Worm (Caenorhabditis elegans) whole organism, young adult: ENCODE data around the gene unc-80.

ENCODE experiments used
- B0035.1 ChIP-seq: sonication (generic microtip); optimal IDR thresholded peaks from 2 replicates; lab custom pipeline; 2016; ENCODE audit warnings: missing genetic modification characterization, mild to moderate bottlenecking, missing compliant biosample characterization, missing genotype, missing genetic modification reagents
- B0261.1 ChIP-seq: sonication (generic microtip); optimal IDR thresholded peaks from 2 replicates; lab custom pipeline; 2016; ENCODE audit warnings: mild to moderate bottlenecking, missing genetic modification characterization, moderate library complexity, missing compliant biosample characterization
- B0336.3 ChIP-seq: fragments of 200-800 bp; sonication (Bioruptor generic); IDR thresholded peaks from 2 replicates; pipeline ENCODE4 v1.3.6; 2022; ENCODE audit warnings: missing genetic modification characterization, missing compliant biosample characterization
- C06A6.2 ChIP-seq: fragments of 200-800 bp; sonication (Bioruptor generic); conservative IDR thresholded peaks from 2 replicates; pipeline ENCODE4 v1.3.6; 2022; ENCODE audit warnings: missing genetic modification characterization, missing compliant biosample characterization
- C17E4.6 ChIP-seq: fragments of 200-800 bp; sonication (Bioruptor generic); IDR thresholded peaks from 2 replicates; pipeline ENCODE4 v1.3.6; 2022; ENCODE audit warnings: missing genetic modification reagents, missing genetic modification characterization, missing compliant biosample characterization
- F10E7.11 ChIP-seq: sonication (generic microtip); optimal IDR thresholded peaks from 2 replicates; lab custom pipeline; 2017; ENCODE audit warnings: mild to moderate bottlenecking, missing genetic modification characterization, moderate library complexity, missing compliant biosample characterization
- F37B4.10 ChIP-seq: fragments of 200-800 bp; sonication (Bioruptor generic); IDR thresholded peaks from 2 replicates; pipeline ENCODE4 v1.3.6; 2022; ENCODE audit warnings: missing genetic modification characterization, missing compliant biosample characterization
- F52B5.7 ChIP-seq: sonication (generic microtip); optimal IDR thresholded peaks from 2 replicates; lab custom pipeline; 2016; ENCODE audit warnings: mild to moderate bottlenecking, missing genetic modification characterization, missing compliant biosample characterization
- F57A8.1 ChIP-seq: fragments of 200-800 bp; sonication (Bioruptor generic); optimal IDR thresholded peaks from 2 replicates; lab custom pipeline; 2018; ENCODE audit warnings: mild to moderate bottlenecking, missing genetic modification characterization, moderate library complexity, missing compliant biosample characterization
- T07F8.4 ChIP-seq: sonication (generic microtip); optimal IDR thresholded peaks from 2 replicates; lab custom pipeline; 2016; ENCODE audit warnings: mild to moderate bottlenecking, missing genetic modification characterization, moderate library complexity, missing compliant biosample characterization
- Y53F4B.3 ChIP-seq: fragments of 200-800 bp; sonication (Bioruptor generic); IDR thresholded peaks from 2 replicates; pipeline ENCODE4 v1.3.6; 2022; ENCODE audit warnings: missing genetic modification reagents, missing genetic modification characterization, missing compliant biosample characterization
- Y56A3A.18 ChIP-seq: fragments of 200-800 bp; sonication (Bioruptor generic); IDR thresholded peaks from 2 replicates; pipeline ENCODE4 v1.3.6; 2022; ENCODE audit warnings: missing genetic modification reagents, missing genetic modification characterization, missing compliant biosample characterization
- Y67H2A.10 ChIP-seq: fragments of 200-800 bp; sonication (Bioruptor generic); conservative IDR thresholded peaks from 2 replicates; pipeline ENCODE4 v1.3.6; 2022; ENCODE audit warnings: missing genetic modification reagents, missing genetic modification characterization, missing compliant biosample characterization
- Y79H2A.3 ChIP-seq: fragments of 200-800 bp; sonication (Bioruptor generic); conservative IDR thresholded peaks from 2 replicates; pipeline ENCODE4 v1.3.6; 2022; ENCODE audit warnings: missing genetic modification reagents, missing genetic modification characterization, missing compliant biosample characterization
- ZK185.1 ChIP-seq: sonication (generic microtip); optimal IDR thresholded peaks from 2 replicates; lab custom pipeline; 2016; ENCODE audit warnings: mild to moderate bottlenecking, missing genetic modification characterization, missing compliant biosample characterization; ENCODE audit not compliant: poor library complexity, severe bottlenecking
- ama-1 ChIP-seq, 3 experiments: fragments of 150-350 bp in 1 of 3; sonication (generic microtip) in 2 of 3; optimal IDR thresholded peaks; 2 replicates each; lab custom pipeline; 2014 to 2018; ENCODE audit warnings: missing biosample characterization in 2 of 3, missing genetic modification characterization in 2 of 3, missing genetic modification reagents in 2 of 3
- aptf-3 ChIP-seq: fragments of 200-800 bp; sonication (Bioruptor generic); IDR thresholded peaks from 2 replicates; pipeline ENCODE4 v1.3.6; 2022; ENCODE audit warnings: missing genetic modification characterization, missing compliant biosample characterization
- athp-1 ChIP-seq: sonication (generic microtip); optimal IDR thresholded peaks from 2 replicates; lab custom pipeline; 2017; ENCODE audit warnings: mild to moderate bottlenecking, missing genetic modification characterization, missing compliant biosample characterization
- bed-1 ChIP-seq: fragments of 200-800 bp; sonication (Bioruptor generic); IDR thresholded peaks from 2 replicates; pipeline ENCODE4 v1.3.6; 2022; ENCODE audit warnings: missing genetic modification reagents, missing genetic modification characterization, missing compliant biosample characterization
- bed-2 ChIP-seq: fragments of 200-800 bp; sonication (Bioruptor generic); IDR thresholded peaks from 2 replicates; pipeline ENCODE4 v1.3.6; 2022; ENCODE audit warnings: missing genetic modification reagents, missing genetic modification characterization, missing compliant biosample characterization
- cebp-1 ChIP-seq, 2 experiments: fragments of 200-800 bp in 1 of 2; sonication (Bioruptor generic) in 1 of 2; sonication (generic microtip) in 1 of 2; IDR thresholded peaks in 1 of 2; optimal IDR thresholded peaks in 1 of 2; 2 replicates each; pipeline versions ENCODE4 v1.3.6 to Lab custom; 2017 to 2022; ENCODE audit warnings: missing compliant biosample characterization in 2 of 2, missing genetic modification characterization in 2 of 2, mild to moderate bottlenecking in 1 of 2, missing genetic modification reagents in 1 of 2, moderate library complexity in 1 of 2
- ceh-27 ChIP-seq: fragments of 200-800 bp; sonication (Bioruptor generic); optimal IDR thresholded peaks from 2 replicates; lab custom pipeline; 2018; ENCODE audit warnings: mild to moderate bottlenecking, missing genetic modification characterization, moderate library complexity, missing compliant biosample characterization
- ceh-40 ChIP-seq: fragments of 200-800 bp; sonication (Bioruptor generic); IDR thresholded peaks from 2 replicates; pipeline ENCODE4 v1.3.6; 2022; ENCODE audit warnings: missing genetic modification characterization, missing compliant biosample characterization
- dpl-1 ChIP-seq: fragments of 150-350 bp; optimal IDR thresholded peaks from 2 replicates; lab custom pipeline; 2014; ENCODE audit warnings: missing biosample characterization, missing genetic modification reagents, missing genetic modification characterization
- efl-1 ChIP-seq: fragments of 150-350 bp; optimal IDR thresholded peaks from 2 replicates; lab custom pipeline; 2014; ENCODE audit warnings: missing biosample characterization, missing genetic modification reagents, missing genetic modification characterization
- egrh-3 ChIP-seq: fragments of 200-800 bp; sonication (Bioruptor generic); IDR thresholded peaks from 2 replicates; pipeline ENCODE4 v1.3.6; 2022; ENCODE audit warnings: missing genetic modification reagents, missing genetic modification characterization, missing compliant biosample characterization
- ekl-4 ChIP-seq: fragments of 200-800 bp; sonication (Bioruptor generic); IDR thresholded peaks from 2 replicates; pipeline ENCODE4 v1.3.6; 2022; ENCODE audit warnings: missing genetic modification reagents, missing genetic modification characterization, missing compliant biosample characterization
- gei-17 ChIP-seq: fragments of 200-800 bp; sonication (Bioruptor generic); optimal IDR thresholded peaks from 2 replicates; lab custom pipeline; 2018; ENCODE audit warnings: mild to moderate bottlenecking, missing genetic modification characterization, missing compliant biosample characterization
- hlh-12 ChIP-seq: sonication (generic microtip); optimal IDR thresholded peaks from 2 replicates; lab custom pipeline; 2016; ENCODE audit warnings: missing genetic modification characterization, missing compliant biosample characterization
- hmg-1.2 ChIP-seq: fragments of 200-800 bp; sonication (Bioruptor generic); IDR thresholded peaks from 2 replicates; pipeline ENCODE4 v1.3.6; 2022; ENCODE audit warnings: missing genetic modification reagents, missing genetic modification characterization, missing compliant biosample characterization
- hsf-1 ChIP-seq: fragments of 200-800 bp; sonication (Bioruptor generic); IDR thresholded peaks from 2 replicates; pipeline ENCODE4 v1.3.6; 2022; ENCODE audit warnings: missing genetic modification reagents, missing genetic modification characterization, missing compliant biosample characterization
- lin-26 ChIP-seq: fragments of 200-800 bp; sonication (Bioruptor generic); IDR thresholded peaks from 2 replicates; pipeline ENCODE4 v1.3.6; 2022; ENCODE audit warnings: missing genetic modification reagents, missing genetic modification characterization, missing compliant biosample characterization
- lin-35 ChIP-seq, 3 experiments: fragments of 150-350 bp in 2 of 3; sonication (generic microtip) in 1 of 3; optimal IDR thresholded peaks; 2 replicates each; lab custom pipeline; 2014 to 2018; ENCODE audit warnings: missing biosample characterization in 3 of 3, missing genetic modification characterization in 3 of 3, missing genetic modification reagents in 3 of 3
- lsl-1 ChIP-seq: fragments of 200-800 bp; sonication (Bioruptor generic); optimal IDR thresholded peaks from 2 replicates; lab custom pipeline; 2018; ENCODE audit warnings: mild to moderate bottlenecking, missing genetic modification characterization, moderate library complexity, missing compliant biosample characterization
- lsy-27 ChIP-seq: sonication (generic microtip); optimal IDR thresholded peaks from 2 replicates; lab custom pipeline; 2017; ENCODE audit warnings: missing genetic modification characterization, mild to moderate bottlenecking, missing compliant biosample characterization, antibody characterized with exemption, missing genotype, borderline replicate concordance; ENCODE audit not compliant: insufficient read depth
- madf-10 ChIP-seq: sonication (generic microtip); optimal IDR thresholded peaks from 2 replicates; lab custom pipeline; 2016; ENCODE audit warnings: mild to moderate bottlenecking, missing genetic modification characterization, missing compliant biosample characterization
- madf-3 ChIP-seq: fragments of 200-800 bp; sonication (Bioruptor generic); IDR thresholded peaks from 2 replicates; pipeline ENCODE4 v1.3.6; 2022; ENCODE audit warnings: missing genetic modification reagents, missing genetic modification characterization, missing compliant biosample characterization
- madf-6 ChIP-seq: fragments of 200-800 bp; sonication (Bioruptor generic); IDR thresholded peaks from 2 replicates; pipeline ENCODE4 v1.3.6; 2022; ENCODE audit warnings: missing genetic modification reagents, missing genetic modification characterization, missing compliant biosample characterization
- mcd-1 ChIP-seq: fragments of 200-800 bp; sonication (Bioruptor generic); IDR thresholded peaks from 2 replicates; pipeline ENCODE4 v1.3.6; 2022; ENCODE audit warnings: missing genetic modification reagents, missing genetic modification characterization, missing compliant biosample characterization
- nfyb-1 ChIP-seq: fragments of 200-800 bp; sonication (Bioruptor generic); IDR thresholded peaks from 2 replicates; pipeline ENCODE4 v1.3.6; 2022; ENCODE audit warnings: missing genetic modification reagents, missing genetic modification characterization, missing compliant biosample characterization
- nhr-120 ChIP-seq: fragments of 200-800 bp; sonication (Bioruptor generic); IDR thresholded peaks from 2 replicates; pipeline ENCODE4 v1.3.6; 2022; ENCODE audit warnings: missing genetic modification characterization, missing compliant biosample characterization
- nhr-80 ChIP-seq: sonication (generic microtip); optimal IDR thresholded peaks from 2 replicates; lab custom pipeline; 2016; ENCODE audit warnings: missing genetic modification characterization, missing compliant biosample characterization
- nhr-90 ChIP-seq: sonication (generic microtip); optimal IDR thresholded peaks from 2 replicates; lab custom pipeline; 2016; ENCODE audit warnings: missing genotype, mild to moderate bottlenecking, missing genetic modification characterization, missing compliant biosample characterization
- repo-1 ChIP-seq: sonication (generic microtip); optimal IDR thresholded peaks from 2 replicates; lab custom pipeline; 2017; ENCODE audit warnings: mild to moderate bottlenecking, missing genetic modification characterization, missing compliant biosample characterization
- sea-2 ChIP-seq: fragments of 200-800 bp; sonication (Bioruptor generic); IDR thresholded peaks from 2 replicates; pipeline ENCODE4 v1.3.6; 2022; ENCODE audit warnings: missing genetic modification characterization, missing compliant biosample characterization
- tlf-1 ChIP-seq: fragments of 200-800 bp; sonication (Bioruptor generic); optimal IDR thresholded peaks from 2 replicates; lab custom pipeline; 2018; ENCODE audit warnings: mild to moderate bottlenecking, missing genetic modification characterization, missing compliant biosample characterization
- xnd-1 ChIP-seq: sonication (generic microtip); optimal IDR thresholded peaks from 2 replicates; lab custom pipeline; 2016; ENCODE audit warnings: missing genotype, missing genetic modification reagents, missing genetic modification characterization, missing compliant biosample characterization
- ztf-25 ChIP-seq: fragments of 200-800 bp; sonication (Bioruptor generic); IDR thresholded peaks from 2 replicates; pipeline ENCODE4 v1.3.6; 2022; ENCODE audit warnings: missing genetic modification reagents, missing genetic modification characterization, missing compliant biosample characterization

Gene unc-80

DNA sequence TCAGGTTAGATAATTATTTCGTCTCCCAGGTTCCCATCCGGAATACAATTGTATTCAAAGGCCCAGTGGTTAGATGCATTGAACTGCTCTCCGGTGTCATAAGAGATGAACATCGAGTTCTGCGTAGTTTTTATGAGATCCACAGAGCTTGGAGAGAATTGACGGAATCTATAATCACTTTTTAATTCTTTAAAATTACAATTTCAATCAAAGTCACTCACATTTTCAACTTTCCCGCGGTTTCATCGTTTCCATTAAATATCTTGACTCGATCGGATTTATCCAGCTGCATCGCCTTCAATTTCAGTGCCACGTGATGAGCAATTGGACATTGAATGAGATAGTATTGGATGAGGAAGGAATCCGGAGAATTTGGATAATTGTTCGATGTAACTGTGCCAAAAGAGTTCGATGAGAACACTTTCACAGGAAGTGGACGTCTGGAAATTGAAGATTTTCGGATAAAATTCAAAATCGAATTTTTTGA lies 31.6 kb upstream of the unc-80 start (continued):
- TF ChIP-seq sea-2 (no peak), Y56A3A.18 (GFP tag; lab: Robert Waterston, UW) (no peak; the same call in 1 of the 2 replicates), nfyb-1 (peak; percentile 70), F37B4.10 (GFP tag; lab: Robert Waterston, UW) (no peak), F52B5.7 (tag; lab: Kevin White, UChicago) (peak; percentile 53), mcd-1 (GFP tag; lab: Robert Waterston, UW) (peak; percentile 41; the same call in 1 of the 2 replicates), ama-1 (optimal IDR thresholded peaks at IDR 0.05; lab: Kevin White, UChicago) (peak; percentile 75), ama-1 (GFP tag; optimal IDR thresholded peaks at IDR 0.05; lab: Kevin White, UChicago) (no peak), ZK185.1 (no peak), C17E4.6 (no peak; the same call in 1 of the 2 replicates), nhr-80 (tag; lab: Kevin White, UChicago) (no peak), nhr-90 (tag; lab: Kevin White, UChicago) (no peak), madf-3 (GFP tag; lab: Robert Waterston, UW) (peak; percentile 65; the same call in 1 of the 2 replicates), gei-17 (GFP tag; lab: Kevin White, UChicago) (peak; percentile 40), athp-1 (tag; lab: Kevin White, UChicago) (peak; percentile 72), cebp-1 (GFP tag; IDR thresholded peaks at IDR 0.05; lab: Robert Waterston, UW) (no peak), cebp-1 (tag; optimal IDR thresholded peaks at IDR 0.05; lab: Kevin White, UChicago) (peak; percentile 36), hmg-1.2 (GFP tag; lab: Robert Waterston, UW) (peak; percentile 30; the same call in 1 of the 2 replicates), ekl-4 (GFP tag; lab: Robert Waterston, UW) (peak; percentile 42; the same call in 1 of the 2 replicates), B0336.3 (GFP tag; lab: Robert Waterston, UW) (peak; percentile 82), nhr-120 (GFP tag; lab: Robert Waterston, UW) (no peak), madf-6 (peak; percentile 52; the same call in 1 of the 2 replicates), ceh-27 (GFP tag; lab: Kevin White, UChicago) (no peak), hlh-12 (peak; percentile 27), lin-35 (GFP tag; optimal IDR thresholded peaks at IDR 0.05; lab: Kevin White, UChicago) (no peak), xnd-1 (peak; percentile 8), bed-1 (GFP tag; lab: Robert Waterston, UW) (no peak), Y53F4B.3 (GFP tag; lab: Robert Waterston, UW) (no peak), hsf-1 (GFP tag; lab: Robert Waterston, UW) (peak; percentile 73), F10E7.11 (tag; lab: Kevin White, UChicago) (peak; percentile 45), egrh-3 (no peak), lsl-1 (GFP tag; lab: Kevin White, UChicago) (peak; percentile 22), madf-10 (peak; percentile 20), efl-1 (GFP tag; lab: Kevin White, UChicago) (no peak), T07F8.4 (tag; lab: Kevin White, UChicago) (peak; percentile 51), Y79H2A.3 (GFP tag; lab: Robert Waterston, UW) (0 out of 2 replicates have a peak, but pooled peaks have one; percentile 39), B0035.1 (tag; lab: Kevin White, UChicago) (no peak), C06A6.2 (no peak), B0261.1 (tag; lab: Kevin White, UChicago) (no peak), F57A8.1 (no peak), lin-26 (GFP tag; lab: Robert Waterston, UW) (peak; percentile 59; the same call in 1 of the 2 replicates), lsy-27 (tag; lab: Kevin White, UChicago) (no peak), Y67H2A.10 (GFP tag; lab: Robert Waterston, UW) (no peak), dpl-1 (GFP tag; lab: Kevin White, UChicago) (no peak), repo-1 (tag; lab: Kevin White, UChicago) (peak; percentile 68), tlf-1 (peak; percentile 63), bed-2 (GFP tag; lab: Robert Waterston, UW) (no peak), ceh-40 (GFP tag; lab: Robert Waterston, UW) (no peak), aptf-3 (GFP tag; lab: Robert Waterston, UW) (no peak), ztf-25 (GFP tag; lab: Robert Waterston, UW) (no peak)
